Fruit fly (Drosophila melanogaster) whole organism, adult: ENCODE data around the gene Sfp24Bb.

Experiments
- CG11617 ChIP-seq: fragments of 200-800 bp; sonication (Bioruptor generic); optimal IDR thresholded peaks from 2 replicates; lab custom pipeline; 2017; ENCODE audit warnings: mild to moderate bottlenecking, missing biosample characterization, missing genetic modification reagents, missing genetic modification characterization
- CG12768 ChIP-seq: fragments of 200-800 bp; sonication (Bioruptor generic); optimal IDR thresholded peaks from 2 replicates; lab custom pipeline; 2017; ENCODE audit warnings: missing biosample characterization, missing genetic modification characterization, mild to moderate bottlenecking, moderate library complexity, missing genetic modification reagents
- CG14711 ChIP-seq: fragments of 200-800 bp; sonication (Bioruptor generic); optimal IDR thresholded peaks from 2 replicates; lab custom pipeline; 2018; ENCODE audit warnings: missing biosample characterization, mild to moderate bottlenecking, missing genetic modification characterization, moderate library complexity
- CG1620 ChIP-seq: fragments of 200-800 bp; sonication (Bioruptor generic); optimal IDR thresholded peaks from 2 replicates; lab custom pipeline; 2016; ENCODE audit warnings: missing biosample characterization, missing genetic modification characterization
- CG33017 ChIP-seq: fragments of 200-800 bp; sonication (Bioruptor generic); optimal IDR thresholded peaks from 2 replicates; lab custom pipeline; 2018; ENCODE audit warnings: missing biosample characterization, mild to moderate bottlenecking, missing genetic modification characterization, moderate library complexity
- CG5204 ChIP-seq: fragments of 200-800 bp; sonication (Bioruptor generic); optimal IDR thresholded peaks from 2 replicates; lab custom pipeline; 2016; ENCODE audit warnings: missing biosample characterization, missing genetic modification characterization
- CG7045 ChIP-seq: fragments of 200-800 bp; sonication (Bioruptor generic); optimal IDR thresholded peaks from 2 replicates; lab custom pipeline; 2017; ENCODE audit warnings: missing biosample characterization, mild to moderate bottlenecking, missing genetic modification characterization
- CG7101 ChIP-seq: fragments of 200-800 bp; sonication (Bioruptor generic); optimal IDR thresholded peaks from 2 replicates; lab custom pipeline; 2018; ENCODE audit warnings: missing biosample characterization, mild to moderate bottlenecking, missing genetic modification characterization, moderate library complexity
- Clk ChIP-seq: fragments of 200-800 bp; sonication (Bioruptor generic); optimal IDR thresholded peaks from 2 replicates; lab custom pipeline; 2017; ENCODE audit warnings: missing biosample characterization, missing genetic modification characterization
- Crg-1 ChIP-seq: fragments of 200-800 bp; sonication (Bioruptor generic); optimal IDR thresholded peaks from 2 replicates; lab custom pipeline; 2016; ENCODE audit warnings: missing biosample characterization, missing genetic modification characterization
- Hr96 ChIP-seq: fragments of 200-800 bp; sonication (Bioruptor generic); optimal IDR thresholded peaks from 2 replicates; lab custom pipeline; 2016; ENCODE audit warnings: missing biosample characterization, missing genetic modification characterization
- Mnt ChIP-seq: fragments of 200-800 bp; sonication (Bioruptor generic); optimal IDR thresholded peaks from 2 replicates; lab custom pipeline; 2016; ENCODE audit warnings: missing biosample characterization, mild to moderate bottlenecking, missing genetic modification characterization
- bab1 ChIP-seq: fragments of 200-800 bp; sonication (Bioruptor generic); optimal IDR thresholded peaks from 3 replicates; lab custom pipeline; 2019; ENCODE audit warnings: missing biosample characterization, mild to moderate bottlenecking, missing genetic modification characterization, moderate library complexity
- cic ChIP-seq: fragments of 200-800 bp; sonication (Bioruptor generic); optimal IDR thresholded peaks from 2 replicates; lab custom pipeline; 2017; ENCODE audit warnings: missing biosample characterization, mild to moderate bottlenecking, missing genetic modification characterization, moderate library complexity
- cnc ChIP-seq, 2 experiments: fragments of >200 bp; optimal IDR thresholded peaks; 2 replicates each; lab custom pipeline; 2017
- kay ChIP-seq: fragments of 200-800 bp; sonication (Bioruptor generic); peaks from one replicate; lab custom pipeline; 2016; ENCODE audit warnings: missing biosample characterization, missing genetic modification characterization, borderline replicate concordance
- ovo ChIP-seq: fragments of 200-800 bp; sonication (Bioruptor generic); optimal IDR thresholded peaks from 2 replicates; lab custom pipeline; 2016; ENCODE audit warnings: missing biosample characterization, missing genetic modification characterization
- pad ChIP-seq: fragments of 200-800 bp; sonication (Bioruptor generic); optimal IDR thresholded peaks from 3 replicates; lab custom pipeline; 2017; ENCODE audit warnings: missing biosample characterization, missing genetic modification characterization, mild to moderate bottlenecking, moderate library complexity, missing genetic modification reagents
- tj ChIP-seq: fragments of 200-800 bp; sonication (Bioruptor generic); optimal IDR thresholded peaks from 3 replicates; lab custom pipeline; 2017; ENCODE audit warnings: missing biosample characterization, mild to moderate bottlenecking, missing genetic modification characterization, moderate library complexity
- toe ChIP-seq: fragments of 200-800 bp; sonication (Bioruptor generic); optimal IDR thresholded peaks from 2 replicates; lab custom pipeline; 2016; ENCODE audit warnings: missing biosample characterization, missing genetic modification characterization

Sfp24Bb gene

DNA sequence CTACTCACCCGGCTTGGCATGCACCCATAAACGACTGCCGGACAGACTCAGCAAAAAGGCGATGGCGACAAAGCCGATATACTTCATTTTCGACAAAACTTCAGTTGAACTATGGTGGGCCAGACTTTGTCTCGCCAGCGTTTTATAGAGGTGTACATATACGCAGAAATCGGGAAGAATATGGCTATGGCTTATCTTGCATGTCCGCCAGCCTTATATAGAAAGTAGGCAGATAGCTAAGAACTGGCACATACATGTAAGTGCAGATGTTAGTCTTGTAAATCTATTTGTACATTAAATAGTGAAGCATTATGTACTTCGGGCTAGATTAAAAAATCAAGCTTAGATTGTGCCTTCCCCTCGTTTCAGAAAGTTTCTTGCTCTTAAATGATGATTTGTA lies 23.5 kb upstream of the Sfp24Bb start, which contains the start of gene CG3513:
TSS of gene CG3513 (minus strand) at position 101 of the 400 bp plus-strand sequence.
- no peak for TF ChIP-seq bab1 (GFP tag; lab: Kevin White, UChicago)
- no peak for TF ChIP-seq Hr96 (GFP tag; lab: Kevin White, UChicago)
- no peak for TF ChIP-seq CG11617 (GFP tag; lab: Kevin White, UChicago)

- TF ChIP-seq cic (no peak), CG7045 (GFP tag; lab: Kevin White, UChicago) (no peak), CG1620 (GFP tag; lab: Kevin White, UChicago) (no peak), Hr96 (GFP tag; lab: Kevin White, UChicago) (no peak), toe (GFP tag; lab: Kevin White, UChicago) (no peak), bab1 (GFP tag; lab: Kevin White, UChicago) (no peak), CG33017 (tag; lab: Kevin White, UChicago) (no peak), CG14711 (tag; lab: Kevin White, UChicago) (no peak), tj (GFP tag; lab: Kevin White, UChicago) (no peak), Crg-1 (GFP tag; lab: Kevin White, UChicago) (no peak), kay (GFP tag; lab: Kevin White, UChicago) (no peak), ovo (GFP tag; lab: Kevin White, UChicago) (no peak), CG7101 (tag; lab: Kevin White, UChicago) (no peak), CG11617 (GFP tag; lab: Kevin White, UChicago) (no peak), pad (no peak), CG12768 (GFP tag; lab: Kevin White, UChicago) (no peak)
Observed at dm6 chr2L:3692466-3692865, 22.9 kb upstream of the Sfp24Bb start, which contains the start of gene CG16704. TSS of gene CG16704 (minus strand) at chr2L:3692587.

dm6 chr2L:3685139-3685851 lies 15.7 kb upstream of the Sfp24Bb start:
- TF ChIP-seq cnc (optimal IDR thresholded peaks at IDR 0.05; lab: Kevin White, UChicago) (no peak), CG7101 (tag; lab: Kevin White, UChicago) (no peak), Clk (GFP tag; lab: Kevin White, UChicago) (no peak), tj (GFP tag; lab: Kevin White, UChicago) (no peak), Mnt (GFP tag; lab: Kevin White, UChicago) (no peak), CG12768 (GFP tag; lab: Kevin White, UChicago) (no peak), ovo (GFP tag; lab: Kevin White, UChicago) (no peak), CG33017 (tag; lab: Kevin White, UChicago) (no peak), pad (no peak), CG7045 (GFP tag; lab: Kevin White, UChicago) (no peak), kay (GFP tag; lab: Kevin White, UChicago) (no peak), CG5204 (GFP tag; lab: Kevin White, UChicago) (no peak), toe (GFP tag; lab: Kevin White, UChicago) (no peak), Crg-1 (GFP tag; lab: Kevin White, UChicago) (no peak), bab1 (GFP tag; lab: Kevin White, UChicago) (no peak), Hr96 (GFP tag; lab: Kevin White, UChicago) (no peak), CG11617 (GFP tag; lab: Kevin White, UChicago) (no peak), cic (no peak)

DNA sequence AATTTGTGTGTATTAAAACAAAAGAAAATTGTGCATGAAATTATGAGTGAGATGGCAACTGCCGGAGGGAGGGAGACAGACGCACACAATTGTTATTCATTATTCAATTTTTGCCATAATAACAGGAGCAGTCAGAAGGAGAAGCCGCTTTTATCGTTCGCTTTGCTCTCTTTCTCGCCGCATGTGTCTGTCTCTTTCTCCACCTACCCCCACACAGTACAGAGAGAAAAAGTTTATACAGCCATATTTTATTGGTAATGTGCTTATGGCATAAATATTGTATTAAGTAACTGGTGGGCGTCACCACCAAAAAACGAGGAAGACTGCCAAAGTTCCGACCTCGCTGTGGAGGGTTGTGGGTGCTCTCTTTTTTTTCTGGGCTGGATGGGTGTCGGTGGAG lies 12.9 kb upstream of the Sfp24Bb start:
- TF ChIP-seq cnc (optimal IDR thresholded peaks at IDR 0.05; lab: Kevin White, UChicago), result no peak
- no peak for TF ChIP-seq ovo (GFP tag; lab: Kevin White, UChicago)
- no peak for TF ChIP-seq Mnt (GFP tag; lab: Kevin White, UChicago)
- TF ChIP-seq CG33017 (tag; lab: Kevin White, UChicago), result no peak
- no peak for TF ChIP-seq Crg-1 (GFP tag; lab: Kevin White, UChicago)
- TF ChIP-seq kay (GFP tag; lab: Kevin White, UChicago), result no peak
- TF ChIP-seq toe (GFP tag; lab: Kevin White, UChicago), result no peak
- no peak for TF ChIP-seq CG5204 (GFP tag; lab: Kevin White, UChicago)
- TF ChIP-seq CG1620 (GFP tag; lab: Kevin White, UChicago), result no peak
- no peak for TF ChIP-seq CG7045 (GFP tag; lab: Kevin White, UChicago)
- TF ChIP-seq cic, result no peak
- TF ChIP-seq pad, result no peak
- TF ChIP-seq CG12768 (GFP tag; lab: Kevin White, UChicago), result no peak
- TF ChIP-seq bab1 (GFP tag; lab: Kevin White, UChicago), result no peak
- no peak for TF ChIP-seq CG11617 (GFP tag; lab: Kevin White, UChicago)
- TF ChIP-seq CG7101 (tag; lab: Kevin White, UChicago), result no peak
- no peak for TF ChIP-seq CG14711 (tag; lab: Kevin White, UChicago)
- TF ChIP-seq Hr96 (GFP tag; lab: Kevin White, UChicago), result no peak
- TF ChIP-seq tj (GFP tag; lab: Kevin White, UChicago), result no peak
- TF ChIP-seq Clk (GFP tag; lab: Kevin White, UChicago), result no peak

dm6 chr2L:3681338-3681737 lies 11.8 kb upstream of the Sfp24Bb start:
- TF ChIP-seq Crg-1 (GFP tag; lab: Kevin White, UChicago) (no peak), CG7045 (GFP tag; lab: Kevin White, UChicago) (no peak), kay (GFP tag; lab: Kevin White, UChicago) (no peak), CG14711 (tag; lab: Kevin White, UChicago) (no peak), cic (no peak), CG1620 (GFP tag; lab: Kevin White, UChicago) (no peak), CG33017 (tag; lab: Kevin White, UChicago) (no peak), bab1 (GFP tag; lab: Kevin White, UChicago) (no peak), CG7101 (tag; lab: Kevin White, UChicago) (no peak)
